Worm (Caenorhabditis elegans) whole organism, L2 larva: Measurements from ENCODE around the gene F15D4.6.

ENCODE experiments used
- C34F6.9 ChIP-seq: fragments of 150-350 bp; optimal IDR thresholded peaks from 2 replicates; lab custom pipeline; 2014; ENCODE audit warnings: missing biosample characterization, missing genetic modification characterization
- F13H6.1 ChIP-seq: sonication (generic microtip); optimal IDR thresholded peaks from 2 replicates; lab custom pipeline; 2016; ENCODE audit warnings: missing genetic modification characterization, missing compliant biosample characterization
- R02D3.7 ChIP-seq: fragments of 150-350 bp; optimal IDR thresholded peaks from 2 replicates; lab custom pipeline; 2014; ENCODE audit warnings: missing biosample characterization, missing genetic modification characterization
- Y55F3AM.14 ChIP-seq: fragments of 200-800 bp; sonication (Bioruptor generic); optimal IDR thresholded peaks from 2 replicates; lab custom pipeline; 2018; ENCODE audit warnings: mild to moderate bottlenecking, missing genetic modification characterization, missing compliant biosample characterization
- ZK546.5 ChIP-seq: sonication (generic microtip); optimal IDR thresholded peaks from 2 replicates; lab custom pipeline; 2017; ENCODE audit warnings: missing biosample characterization, missing genetic modification characterization
- alr-1 ChIP-seq: fragments of 150-350 bp; optimal IDR thresholded peaks from 2 replicates; lab custom pipeline; 2014; ENCODE audit warnings: missing biosample characterization, missing genetic modification characterization
- ama-1 ChIP-seq: fragments of 150-350 bp; optimal IDR thresholded peaks from 2 replicates; lab custom pipeline; 2018; ENCODE audit warnings: inconsistent platforms
- ceh-16 ChIP-seq: fragments of 150-350 bp; optimal IDR thresholded peaks from 2 replicates; lab custom pipeline; 2014; ENCODE audit warnings: missing biosample characterization, missing genetic modification characterization
- crh-2 ChIP-seq: sonication (generic microtip); optimal IDR thresholded peaks from 2 replicates; lab custom pipeline; 2017; ENCODE audit warnings: missing biosample characterization, missing genetic modification characterization
- dmd-4 ChIP-seq: sonication (generic microtip); optimal IDR thresholded peaks from 2 replicates; lab custom pipeline; 2017; ENCODE audit warnings: missing biosample characterization, missing genetic modification characterization
- egl-27 ChIP-seq: sonication (generic microtip); optimal IDR thresholded peaks from 3 replicates; lab custom pipeline; 2017; ENCODE audit warnings: missing biosample characterization, missing genetic modification reagents, missing genetic modification characterization
- elt-1 ChIP-seq: fragments of 150-350 bp; optimal IDR thresholded peaks from 2 replicates; lab custom pipeline; 2014; ENCODE audit warnings: missing biosample characterization, missing genetic modification characterization
- elt-3 ChIP-seq: sonication (generic microtip); optimal IDR thresholded peaks from 2 replicates; lab custom pipeline; 2017; ENCODE audit warnings: missing biosample characterization, missing genetic modification characterization
- fos-1 ChIP-seq: fragments of 150-350 bp; optimal IDR thresholded peaks from 2 replicates; lab custom pipeline; 2014; ENCODE audit warnings: missing biosample characterization, missing genetic modification characterization
- gmeb-1 ChIP-seq: fragments of 150-350 bp; optimal IDR thresholded peaks from 2 replicates; lab custom pipeline; 2014; ENCODE audit warnings: missing biosample characterization, missing genetic modification characterization
- lin-11 ChIP-seq: fragments of 150-350 bp; sonication (generic microtip); optimal IDR thresholded peaks from 2 replicates; lab custom pipeline; 2014; ENCODE audit warnings: missing biosample characterization, missing genetic modification characterization, inconsistent platforms, mixed read lengths
- lin-13 ChIP-seq: fragments of 150-350 bp; optimal IDR thresholded peaks from 2 replicates; lab custom pipeline; 2014; ENCODE audit warnings: missing biosample characterization, missing genetic modification reagents, missing genetic modification characterization
- lsy-2 ChIP-seq, 2 experiments: fragments of 150-350 bp in 1 of 2; sonication (generic microtip) in 1 of 2; optimal IDR thresholded peaks; 2 replicates each; lab custom pipeline; 2014 to 2017; ENCODE audit warnings: missing biosample characterization in 2 of 2, missing genetic modification characterization in 2 of 2
- mab-5 ChIP-seq: fragments of 150-350 bp; optimal IDR thresholded peaks from 2 replicates; lab custom pipeline; 2014; ENCODE audit warnings: missing biosample characterization, missing genetic modification characterization
- mbf-1 ChIP-seq: sonication (generic microtip); optimal IDR thresholded peaks from 2 replicates; lab custom pipeline; 2017; ENCODE audit warnings: missing biosample characterization, missing genetic modification characterization
- mdl-1 ChIP-seq, 2 experiments: fragments of 150-350 bp in 1 of 2; sonication (generic microtip) in 1 of 2; optimal IDR thresholded peaks; 2 replicates each; lab custom pipeline; 2017; ENCODE audit warnings: missing biosample characterization in 2 of 2, missing genetic modification characterization in 2 of 2
- nhr-10 ChIP-seq: sonication (generic microtip); optimal IDR thresholded peaks from 2 replicates; lab custom pipeline; 2017; ENCODE audit warnings: missing biosample characterization, missing genetic modification characterization
- nhr-11 ChIP-seq: fragments of 150-350 bp; optimal IDR thresholded peaks from 2 replicates; lab custom pipeline; 2014; ENCODE audit warnings: missing biosample characterization, missing genetic modification characterization
- nhr-129 ChIP-seq: fragments of 150-350 bp; optimal IDR thresholded peaks from 2 replicates; lab custom pipeline; 2014; ENCODE audit warnings: missing biosample characterization, missing genetic modification characterization
- nhr-21 ChIP-seq: fragments of 150-350 bp; optimal IDR thresholded peaks from 2 replicates; lab custom pipeline; 2014; ENCODE audit warnings: missing biosample characterization, missing genetic modification characterization
- nhr-237 ChIP-seq: fragments of 150-350 bp; optimal IDR thresholded peaks from 2 replicates; lab custom pipeline; 2014; ENCODE audit warnings: missing biosample characterization, missing genetic modification characterization
- nhr-25 ChIP-seq: fragments of 150-350 bp; sonication (generic microtip); optimal IDR thresholded peaks from 3 replicates; lab custom pipeline; 2014; ENCODE audit warnings: missing biosample characterization, missing genetic modification characterization
- nhr-6 ChIP-seq: fragments of 150-350 bp; optimal IDR thresholded peaks from 2 replicates; lab custom pipeline; 2014; ENCODE audit warnings: missing biosample characterization, missing genetic modification characterization
- nhr-77 ChIP-seq: fragments of 150-350 bp; optimal IDR thresholded peaks from 2 replicates; lab custom pipeline; 2014; ENCODE audit warnings: missing biosample characterization, missing genetic modification characterization
- peb-1 ChIP-seq: fragments of 150-350 bp; optimal IDR thresholded peaks from 2 replicates; lab custom pipeline; 2014; ENCODE audit warnings: missing biosample characterization, missing genetic modification characterization
- skn-1 ChIP-seq: sonication (generic microtip); optimal IDR thresholded peaks from 2 replicates; lab custom pipeline; 2017; ENCODE audit warnings: missing biosample characterization, missing genetic modification characterization
- sma-3 ChIP-seq: sonication (generic microtip); optimal IDR thresholded peaks from 2 replicates; lab custom pipeline; 2016; ENCODE audit warnings: missing genetic modification reagents, missing genetic modification characterization, missing compliant biosample characterization
- sma-9 ChIP-seq, 2 experiments: fragments of 150-350 bp in 1 of 2; sonication (generic microtip) in 1 of 2; optimal IDR thresholded peaks; 2 replicates each; lab custom pipeline; 2014 to 2016; ENCODE audit warnings: missing genetic modification characterization in 2 of 2, mild to moderate bottlenecking in 1 of 2, missing biosample characterization in 1 of 2, missing compliant biosample characterization in 1 of 2, missing genetic modification reagents in 1 of 2, moderate library complexity in 1 of 2
- snpc-4 ChIP-seq: fragments of 150-350 bp; optimal IDR thresholded peaks from 2 replicates; lab custom pipeline; 2014; ENCODE audit warnings: missing biosample characterization, missing genetic modification characterization
- unc-39 ChIP-seq: fragments of 150-350 bp; optimal IDR thresholded peaks from 2 replicates; lab custom pipeline; 2014; ENCODE audit warnings: missing biosample characterization, missing genetic modification characterization
- unc-55 ChIP-seq: fragments of 150-350 bp; sonication (generic microtip); optimal IDR thresholded peaks from 3 replicates; lab custom pipeline; 2014; ENCODE audit warnings: missing biosample characterization, missing genetic modification reagents, missing genetic modification characterization
- zag-1 ChIP-seq: fragments of 150-350 bp; optimal IDR thresholded peaks from 2 replicates; lab custom pipeline; 2014; ENCODE audit warnings: missing biosample characterization, missing genetic modification characterization
- ztf-4 ChIP-seq: fragments of 150-350 bp; optimal IDR thresholded peaks from 2 replicates; lab custom pipeline; 2014; ENCODE audit warnings: missing biosample characterization, missing genetic modification characterization

F15D4.6 gene

ce11 chrII:13248886-13249285 is at the start of gene F15D4.6:
Gene F15D4.6 (plus strand): TSS chrII:13249186.
- TF ChIP-seq dmd-4 (tag; lab: Kevin White, UChicago) (no peak), peb-1 (tag; lab: Kevin White, UChicago) (no peak), ZK546.5 (tag; lab: Kevin White, UChicago) (no peak), crh-2 (tag; lab: Kevin White, UChicago) (no peak), mab-5 (no peak), lin-13 (GFP tag; lab: Kevin White, UChicago) (no peak), nhr-10 (tag; lab: Kevin White, UChicago) (no peak), nhr-11 (no peak), unc-55 (no peak)

DNA sequence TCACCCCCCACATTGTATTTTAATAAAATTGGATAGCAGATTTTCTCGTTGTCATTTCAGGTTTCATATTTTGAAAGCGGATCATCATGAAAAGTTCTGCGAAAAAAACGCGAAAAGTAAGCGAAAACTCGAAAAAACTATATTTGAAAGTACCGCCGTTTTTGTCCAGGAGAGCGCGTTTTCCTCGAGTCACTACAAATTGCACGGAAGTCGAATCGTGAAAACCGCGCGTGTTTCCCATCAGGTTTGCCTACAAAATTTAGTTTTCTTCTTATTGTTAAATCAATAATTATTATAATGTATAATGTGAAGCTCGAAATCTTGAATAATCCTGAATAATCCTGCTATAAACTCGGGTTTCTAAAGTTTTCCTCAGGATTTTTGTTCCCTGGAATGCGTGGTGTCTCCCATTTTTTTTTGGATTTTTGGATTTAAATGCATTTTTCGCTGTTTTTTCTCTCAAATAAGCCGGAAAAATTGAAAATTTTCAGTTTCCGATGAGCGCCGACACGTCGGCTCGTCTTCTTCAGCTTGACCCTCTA is 49.2 kb upstream of the F15D4.6 start, which contains the start of gene btf-1:
Gene btf-1, plus strand, starts transcription at position 492 of the 542 bp plus-strand sequence.
- TF ChIP-seq lin-11, result peak; percentile 5
- peak; percentile 54 for TF ChIP-seq nhr-77 (tag; lab: Kevin White, UChicago)
- TF ChIP-seq Y55F3AM.14, result peak; percentile 53
- TF ChIP-seq zag-1 (tag; lab: Kevin White, UChicago), result peak; percentile 1
- no peak for TF ChIP-seq snpc-4 (tag; lab: Kevin White, UChicago)
- no peak for TF ChIP-seq elt-3 (tag; lab: Kevin White, UChicago)
- TF ChIP-seq nhr-10 (tag; lab: Kevin White, UChicago), result no peak
- TF ChIP-seq skn-1 (tag; lab: Kevin White, UChicago), result no peak
- no peak for TF ChIP-seq unc-39 (tag; lab: Kevin White, UChicago)
- TF ChIP-seq nhr-6 (tag; lab: Kevin White, UChicago), result peak; percentile 57
- peak; percentile 71 for TF ChIP-seq nhr-129
- TF ChIP-seq ama-1 (lab: Kevin White, UChicago), result peak; percentile 80
- no peak for TF ChIP-seq nhr-237 (tag; lab: Kevin White, UChicago)
- TF ChIP-seq ztf-4 (tag; lab: Kevin White, UChicago), result peak; percentile 51
- peak; percentile 76 for TF ChIP-seq nhr-25 (tag; lab: Kevin White, UChicago)
- peak; percentile 26 for TF ChIP-seq R02D3.7 (tag; lab: Kevin White, UChicago)
- TF ChIP-seq sma-3, result peak; percentile 92
- no peak for TF ChIP-seq alr-1 (tag; lab: Kevin White, UChicago)
- TF ChIP-seq ZK546.5 (tag; lab: Kevin White, UChicago), result peak; percentile 6
- TF ChIP-seq crh-2 (tag; lab: Kevin White, UChicago), result peak; percentile 68
- TF ChIP-seq mbf-1 (tag; lab: Kevin White, UChicago), result no peak
- TF ChIP-seq nhr-11, result no peak
- TF ChIP-seq mdl-1 (tag; optimal IDR thresholded peaks at IDR 0.05; lab: Kevin White, UChicago), result peak in 1 of 2 experiments; percentile 23
- TF ChIP-seq C34F6.9 (tag; lab: Kevin White, UChicago), result peak; percentile 86
- peak; percentile 76 for TF ChIP-seq F13H6.1
- peak; percentile 78 for TF ChIP-seq lin-13 (GFP tag; lab: Kevin White, UChicago)
- no peak for TF ChIP-seq ceh-16
- TF ChIP-seq egl-27 (tag; lab: Kevin White, UChicago), result peak; percentile 48
- TF ChIP-seq sma-9 (GFP tag; optimal IDR thresholded peaks at IDR 0.05; lab: Kevin White, UChicago), result peak; percentile 70
- no peak for TF ChIP-seq sma-9 (tag; optimal IDR thresholded peaks at IDR 0.05; lab: Kevin White, UChicago)
- TF ChIP-seq nhr-21 (tag; lab: Kevin White, UChicago), result peak; percentile 79
- peak; percentile 59 for TF ChIP-seq fos-1 (tag; lab: Kevin White, UChicago)
- peak; percentile 5 for TF ChIP-seq dmd-4 (tag; lab: Kevin White, UChicago)
- no peak for TF ChIP-seq elt-1 (tag; lab: Kevin White, UChicago)
- peak; percentile 67 to 86 for TF ChIP-seq lsy-2 (tag; optimal IDR thresholded peaks at IDR 0.05; lab: Kevin White, UChicago)
- no peak for TF ChIP-seq peb-1 (tag; lab: Kevin White, UChicago)
- peak; percentile 81 for TF ChIP-seq unc-55
- peak; percentile 96 for TF ChIP-seq gmeb-1 (tag; lab: Kevin White, UChicago)
- TF ChIP-seq, all 48 proteins: peak for 25

DNA sequence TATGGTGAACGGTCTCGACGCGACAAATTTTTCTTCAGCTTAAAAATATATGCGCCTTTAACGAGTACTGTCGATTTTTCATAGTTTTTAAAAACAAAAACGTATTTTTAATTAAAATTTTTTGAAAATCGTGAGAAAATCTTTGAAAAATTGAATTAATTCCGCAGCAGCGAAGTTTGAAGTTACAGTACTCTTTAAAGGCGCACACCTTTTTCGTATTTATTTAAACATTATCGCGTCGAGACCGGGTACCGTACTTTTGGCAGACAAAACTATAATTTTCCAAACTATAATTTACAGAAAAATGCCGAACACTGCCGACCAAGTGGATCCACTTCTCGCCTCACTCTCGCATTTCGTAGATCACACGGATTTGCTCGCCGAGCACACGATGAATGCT is 33.2 kb upstream of the F15D4.6 start, which contains the start of gene F15D4.2:
Gene F15D4.2, plus strand, starts transcription at position 301 of the 400 bp plus-strand sequence.
- TF ChIP-seq ZK546.5 (tag; lab: Kevin White, UChicago) (no peak), nhr-21 (tag; lab: Kevin White, UChicago) (no peak)
